Worm (Caenorhabditis elegans) whole organism, midembryonic: ENCODE results near the gene C11D2.3.

Source experiments
- T22C8.4 ChIP-seq: fragments of 200-800 bp; sonication (Bioruptor generic); IDR thresholded peaks from 2 replicates; pipeline ENCODE4 v1.3.6; 2022; ENCODE audit warnings: missing genetic modification characterization, missing compliant biosample characterization
- flt-1 ChIP-seq: fragments of 200-800 bp; sonication (Bioruptor generic); IDR thresholded peaks from 2 replicates; pipeline ENCODE4 v1.3.6; 2022; ENCODE audit warnings: missing genetic modification characterization, missing compliant biosample characterization
- klf-2 ChIP-seq: fragments of 200-800 bp; sonication (Bioruptor generic); conservative IDR thresholded peaks from 2 replicates; pipeline ENCODE4 v1.3.6; 2022; ENCODE audit warnings: missing genetic modification reagents, missing genetic modification characterization, missing compliant biosample characterization
- med-1 ChIP-seq: sonication (generic microtip); optimal IDR thresholded peaks from 2 replicates; lab custom pipeline; 2017; ENCODE audit warnings: missing genetic modification characterization, mild to moderate bottlenecking, missing compliant biosample characterization, antibody characterized with exemption, missing genetic modification reagents; ENCODE audit not compliant: insufficient read depth
- ref-1 ChIP-seq: fragments of 200-800 bp; sonication (Bioruptor generic); conservative IDR thresholded peaks from 2 replicates; pipeline ENCODE4 v1.3.6; 2022; ENCODE audit warnings: missing genetic modification reagents, missing genetic modification characterization, missing compliant biosample characterization
- tab-1 ChIP-seq: fragments of 200-800 bp; sonication (Bioruptor generic); IDR thresholded peaks from 2 replicates; pipeline ENCODE4 v1.3.6; 2022; ENCODE audit warnings: missing genetic modification characterization, missing compliant biosample characterization
- ztf-23 ChIP-seq: fragments of 200-800 bp; sonication (Bioruptor generic); IDR thresholded peaks from 2 replicates; pipeline ENCODE4 v1.3.6; 2022; ENCODE audit warnings: missing genetic modification reagents, missing genetic modification characterization, missing compliant biosample characterization
- ztf-29 ChIP-seq: fragments of 200-800 bp; sonication (Bioruptor generic); IDR thresholded peaks from 2 replicates; pipeline ENCODE4 v1.3.6; 2022; ENCODE audit warnings: missing genetic modification reagents, missing genetic modification characterization, missing compliant biosample characterization

- TF ChIP-seq klf-2 (no peak), med-1 (GFP tag; lab: Kevin White, UChicago) (no peak), tab-1 (GFP tag; lab: Robert Waterston, UW) (no peak), ztf-23 (GFP tag; lab: Robert Waterston, UW) (no peak), ztf-29 (no peak), flt-1 (GFP tag; lab: Robert Waterston, UW) (no peak), T22C8.4 (GFP tag; lab: Robert Waterston, UW) (no peak), ref-1 (GFP tag; lab: Robert Waterston, UW) (no peak)
Observed at ce11 chrIV:6149359-6149758, 2.3 kb upstream of the C11D2.3 start.
